Worm (Caenorhabditis elegans) whole organism, young adult: ENCODE results near the gene F54F7.9.

ENCODE experiments used
- B0019.2 ChIP-seq: fragments of 200-800 bp; sonication (Bioruptor generic); conservative IDR thresholded peaks from 2 replicates; pipeline ENCODE4 v1.3.6; 2022; ENCODE audit warnings: missing genetic modification reagents, missing genetic modification characterization, missing compliant biosample characterization
- B0261.1 ChIP-seq: sonication (generic microtip); optimal IDR thresholded peaks from 2 replicates; lab custom pipeline; 2016; ENCODE audit warnings: mild to moderate bottlenecking, missing genetic modification characterization, moderate library complexity, missing compliant biosample characterization
- B0336.3 ChIP-seq: fragments of 200-800 bp; sonication (Bioruptor generic); IDR thresholded peaks from 2 replicates; pipeline ENCODE4 v1.3.6; 2022; ENCODE audit warnings: missing genetic modification characterization, missing compliant biosample characterization
- C06A6.2 ChIP-seq: fragments of 200-800 bp; sonication (Bioruptor generic); conservative IDR thresholded peaks from 2 replicates; pipeline ENCODE4 v1.3.6; 2022; ENCODE audit warnings: missing genetic modification characterization, missing compliant biosample characterization
- F10E7.11 ChIP-seq: sonication (generic microtip); optimal IDR thresholded peaks from 2 replicates; lab custom pipeline; 2017; ENCODE audit warnings: mild to moderate bottlenecking, missing genetic modification characterization, moderate library complexity, missing compliant biosample characterization
- F22D6.2 ChIP-seq: sonication (generic microtip); optimal IDR thresholded peaks from 2 replicates; lab custom pipeline; 2016; ENCODE audit warnings: mild to moderate bottlenecking, missing genetic modification characterization, missing compliant biosample characterization
- F23B12.7 ChIP-seq: sonication (generic microtip); optimal IDR thresholded peaks from 2 replicates; lab custom pipeline; 2017; ENCODE audit warnings: missing genetic modification characterization, mild to moderate bottlenecking, missing compliant biosample characterization, antibody characterized with exemption, moderate library complexity; ENCODE audit not compliant: insufficient read depth
- F55B11.4 ChIP-seq: sonication (generic microtip); optimal IDR thresholded peaks from 2 replicates; lab custom pipeline; 2016; ENCODE audit warnings: missing compliant biosample characterization, missing genetic modification characterization, borderline replicate concordance; ENCODE audit not compliant: insufficient read depth
- F57C9.4 ChIP-seq: sonication (generic microtip); optimal IDR thresholded peaks from 2 replicates; lab custom pipeline; 2017; ENCODE audit warnings: mild to moderate bottlenecking, missing genetic modification characterization, missing compliant biosample characterization
- K11D2.4 ChIP-seq: fragments of 200-800 bp; sonication (Bioruptor generic); IDR thresholded peaks from 2 replicates; pipeline ENCODE4 v1.3.6; 2022; ENCODE audit warnings: missing genetic modification reagents, missing genetic modification characterization, missing compliant biosample characterization
- Y67H2A.10 ChIP-seq: fragments of 200-800 bp; sonication (Bioruptor generic); conservative IDR thresholded peaks from 2 replicates; pipeline ENCODE4 v1.3.6; 2022; ENCODE audit warnings: missing genetic modification reagents, missing genetic modification characterization, missing compliant biosample characterization
- Y79H2A.3 ChIP-seq: fragments of 200-800 bp; sonication (Bioruptor generic); conservative IDR thresholded peaks from 2 replicates; pipeline ENCODE4 v1.3.6; 2022; ENCODE audit warnings: missing genetic modification reagents, missing genetic modification characterization, missing compliant biosample characterization
- ZK185.1 ChIP-seq: sonication (generic microtip); optimal IDR thresholded peaks from 2 replicates; lab custom pipeline; 2016; ENCODE audit warnings: mild to moderate bottlenecking, missing genetic modification characterization, missing compliant biosample characterization; ENCODE audit not compliant: poor library complexity, severe bottlenecking
- aptf-2 ChIP-seq: fragments of 200-800 bp; sonication (Bioruptor generic); conservative IDR thresholded peaks from 2 replicates; pipeline ENCODE4 v1.3.6; 2022; ENCODE audit warnings: missing genetic modification reagents, missing genetic modification characterization, missing compliant biosample characterization
- atf-7 ChIP-seq: sonication (generic microtip); optimal IDR thresholded peaks from 2 replicates; lab custom pipeline; 2017; ENCODE audit warnings: mild to moderate bottlenecking, missing genetic modification characterization, missing compliant biosample characterization
- ceh-100 ChIP-seq: fragments of 200-800 bp; sonication (Bioruptor generic); IDR thresholded peaks from 2 replicates; pipeline ENCODE4 v1.3.6; 2022; ENCODE audit warnings: missing genetic modification reagents, missing genetic modification characterization, missing compliant biosample characterization
- ceh-27 ChIP-seq: fragments of 200-800 bp; sonication (Bioruptor generic); optimal IDR thresholded peaks from 2 replicates; lab custom pipeline; 2018; ENCODE audit warnings: mild to moderate bottlenecking, missing genetic modification characterization, moderate library complexity, missing compliant biosample characterization
- die-1 ChIP-seq: sonication (generic microtip); optimal IDR thresholded peaks from 2 replicates; lab custom pipeline; 2016; ENCODE audit warnings: missing genotype, mild to moderate bottlenecking, missing genetic modification characterization, missing compliant biosample characterization
- egrh-3 ChIP-seq: fragments of 200-800 bp; sonication (Bioruptor generic); IDR thresholded peaks from 2 replicates; pipeline ENCODE4 v1.3.6; 2022; ENCODE audit warnings: missing genetic modification reagents, missing genetic modification characterization, missing compliant biosample characterization
- fkh-3 ChIP-seq: sonication (generic microtip); optimal IDR thresholded peaks from 2 replicates; lab custom pipeline; 2016; ENCODE audit warnings: mild to moderate bottlenecking, missing genetic modification characterization, missing compliant biosample characterization
- gei-17 ChIP-seq: fragments of 200-800 bp; sonication (Bioruptor generic); optimal IDR thresholded peaks from 2 replicates; lab custom pipeline; 2018; ENCODE audit warnings: mild to moderate bottlenecking, missing genetic modification characterization, missing compliant biosample characterization
- hmg-1.2 ChIP-seq: fragments of 200-800 bp; sonication (Bioruptor generic); IDR thresholded peaks from 2 replicates; pipeline ENCODE4 v1.3.6; 2022; ENCODE audit warnings: missing genetic modification reagents, missing genetic modification characterization, missing compliant biosample characterization
- hmg-20 ChIP-seq: fragments of 200-800 bp; sonication (Bioruptor generic); IDR thresholded peaks from 2 replicates; pipeline ENCODE4 v1.3.6; 2022; ENCODE audit warnings: missing genetic modification reagents, missing genetic modification characterization, missing compliant biosample characterization
- let-607 ChIP-seq, 2 experiments: fragments of 200-800 bp in 1 of 2; sonication (Bioruptor generic) in 1 of 2; sonication (generic microtip) in 1 of 2; optimal IDR thresholded peaks; 2 replicates each; lab custom pipeline; 2016 to 2018; ENCODE audit warnings: mild to moderate bottlenecking in 2 of 2, missing compliant biosample characterization in 2 of 2, missing genetic modification characterization in 2 of 2, moderate library complexity in 2 of 2, missing genotype in 1 of 2
- lin-26 ChIP-seq: fragments of 200-800 bp; sonication (Bioruptor generic); IDR thresholded peaks from 2 replicates; pipeline ENCODE4 v1.3.6; 2022; ENCODE audit warnings: missing genetic modification reagents, missing genetic modification characterization, missing compliant biosample characterization
- lsy-27 ChIP-seq: sonication (generic microtip); optimal IDR thresholded peaks from 2 replicates; lab custom pipeline; 2017; ENCODE audit warnings: missing genetic modification characterization, mild to moderate bottlenecking, missing compliant biosample characterization, antibody characterized with exemption, missing genotype, borderline replicate concordance; ENCODE audit not compliant: insufficient read depth
- madf-10 ChIP-seq: sonication (generic microtip); optimal IDR thresholded peaks from 2 replicates; lab custom pipeline; 2016; ENCODE audit warnings: mild to moderate bottlenecking, missing genetic modification characterization, missing compliant biosample characterization
- madf-8 ChIP-seq: fragments of 200-800 bp; sonication (Bioruptor generic); conservative IDR thresholded peaks from 2 replicates; pipeline ENCODE4 v1.3.6; 2022; ENCODE audit warnings: missing genetic modification reagents, missing genetic modification characterization, missing compliant biosample characterization
- mes-4 ChIP-seq: sonication (generic microtip); optimal IDR thresholded peaks from 2 replicates; lab custom pipeline; 2016; ENCODE audit warnings: missing genotype, missing genetic modification characterization, missing compliant biosample characterization
- nfya-2 ChIP-seq: fragments of 200-800 bp; sonication (Bioruptor generic); IDR thresholded peaks from 2 replicates; pipeline ENCODE4 v1.3.6; 2022; ENCODE audit warnings: missing genetic modification reagents, missing genetic modification characterization, missing compliant biosample characterization
- nhr-80 ChIP-seq: sonication (generic microtip); optimal IDR thresholded peaks from 2 replicates; lab custom pipeline; 2016; ENCODE audit warnings: missing genetic modification characterization, missing compliant biosample characterization
- rcor-1 ChIP-seq: fragments of 200-800 bp; sonication (Bioruptor generic); IDR thresholded peaks from 2 replicates; pipeline ENCODE4 v1.3.6; 2022; ENCODE audit warnings: missing genetic modification reagents, missing genetic modification characterization, missing compliant biosample characterization
- repo-1 ChIP-seq: sonication (generic microtip); optimal IDR thresholded peaks from 2 replicates; lab custom pipeline; 2017; ENCODE audit warnings: mild to moderate bottlenecking, missing genetic modification characterization, missing compliant biosample characterization
- rpc-1 ChIP-seq, 2 experiments: fragments of 150-350 bp in 1 of 2; sonication (generic microtip) in 1 of 2; optimal IDR thresholded peaks; 2 replicates each; lab custom pipeline; 2014 to 2018; ENCODE audit warnings: missing biosample characterization in 1 of 2, missing genetic modification characterization in 1 of 2, missing genetic modification reagents in 1 of 2, missing genotype in 1 of 2
- sdz-38 ChIP-seq: sonication (generic microtip); optimal IDR thresholded peaks from 2 replicates; lab custom pipeline; 2016; ENCODE audit warnings: missing genotype, missing genetic modification characterization, missing compliant biosample characterization
- sea-2 ChIP-seq: fragments of 200-800 bp; sonication (Bioruptor generic); IDR thresholded peaks from 2 replicates; pipeline ENCODE4 v1.3.6; 2022; ENCODE audit warnings: missing genetic modification characterization, missing compliant biosample characterization
- tbp1 ChIP-seq: fragments of 200-800 bp; sonication (Bioruptor generic); optimal IDR thresholded peaks from 2 replicates; lab custom pipeline; 2018; ENCODE audit warnings: mild to moderate bottlenecking, missing genetic modification characterization, missing compliant biosample characterization
- unc-130 ChIP-seq: sonication (generic microtip); optimal IDR thresholded peaks from 2 replicates; lab custom pipeline; 2016; ENCODE audit warnings: missing genetic modification reagents, missing genetic modification characterization, missing compliant biosample characterization
- zfh-2 ChIP-seq: fragments of 200-800 bp; sonication (Bioruptor generic); conservative IDR thresholded peaks from 2 replicates; pipeline ENCODE4 v1.3.6; 2022; ENCODE audit warnings: missing genetic modification reagents, missing genetic modification characterization, missing compliant biosample characterization
- ztf-26 ChIP-seq: sonication (generic microtip); optimal IDR thresholded peaks from 2 replicates; lab custom pipeline; 2017; ENCODE audit warnings: missing genetic modification characterization, missing compliant biosample characterization

F54F7.9 gene

ce11 chrX:11816825-11817224, 31.7 kb downstream of the F54F7.9 start:
- TF ChIP-seq sdz-38 (no peak), Y67H2A.10 (GFP tag; lab: Robert Waterston, UW) (no peak), lsy-27 (tag; lab: Kevin White, UChicago) (no peak), hmg-20 (GFP tag; lab: Robert Waterston, UW) (no peak), die-1 (no peak), rcor-1 (GFP tag; lab: Robert Waterston, UW) (no peak), F22D6.2 (tag; lab: Kevin White, UChicago) (no peak), F55B11.4 (tag; lab: Kevin White, UChicago) (no peak), sea-2 (GFP tag; lab: Robert Waterston, UW) (no peak), ceh-100 (GFP tag; lab: Robert Waterston, UW) (no peak), ztf-26 (tag; lab: Kevin White, UChicago) (no peak)

ce11 chrX:11814667-11815066, 33.9 kb downstream of the F54F7.9 start, which contains the start of gene C34E11.2:
Gene C34E11.2 (minus strand): TSS chrX:11814750.
- peak; percentile 88 for TF ChIP-seq zfh-2 (GFP tag; lab: Robert Waterston, UW)
- peak; percentile 59; the same call in 1 of the 2 replicates for TF ChIP-seq egrh-3 (GFP tag; lab: Robert Waterston, UW)
- TF ChIP-seq madf-10 (tag; lab: Kevin White, UChicago), result no peak

- TF ChIP-seq mes-4 (tag; lab: Kevin White, UChicago), result no peak
- no peak for TF ChIP-seq F10E7.11 (tag; lab: Kevin White, UChicago)
- peak; percentile 45 for TF ChIP-seq B0261.1 (tag; lab: Kevin White, UChicago)
- TF ChIP-seq zfh-2 (GFP tag; lab: Robert Waterston, UW), result peak; percentile 71
- peak; percentile 39 for TF ChIP-seq rpc-1 (optimal IDR thresholded peaks at IDR 0.05; lab: Kevin White, UChicago)
- peak; percentile 72 for TF ChIP-seq rpc-1 (tag; optimal IDR thresholded peaks at IDR 0.05; lab: Kevin White, UChicago)
- TF ChIP-seq tbp1, result peak; percentile 80
- no peak for TF ChIP-seq C06A6.2 (GFP tag; lab: Robert Waterston, UW)
- TF ChIP-seq Y79H2A.3, result no peak
Measured at ce11 chrX:11806175-11806853, 42.2 kb downstream of the F54F7.9 start.

ce11 chrX:11804057-11804456, 44.5 kb downstream of the F54F7.9 start, which contains the start of gene C34E11.4:
Gene C34E11.4 (plus strand): TSS chrX:11804210.
- TF ChIP-seq F57C9.4 (tag; lab: Kevin White, UChicago) (no peak), F23B12.7 (no peak), nfya-2 (no peak), unc-130 (GFP tag; lab: Kevin White, UChicago) (no peak), madf-8 (GFP tag; lab: Robert Waterston, UW) (no peak), B0019.2 (no peak), hmg-20 (GFP tag; lab: Robert Waterston, UW) (no peak), K11D2.4 (no peak)

ce11 chrX:11798057-11798555, 50.4 kb downstream of the F54F7.9 start, which contains the start of gene rsd-3:
Gene rsd-3 (plus strand): TSS chrX:11798505.
- TF ChIP-seq ZK185.1 (peak; percentile 17), atf-7 (tag; lab: Kevin White, UChicago) (peak; percentile 16), lin-26 (0 out of 2 replicates have a peak, but pooled peaks have one; percentile 46), let-607 (tag; optimal IDR thresholded peaks at IDR 0.05; lab: Kevin White, UChicago) (peak; percentile 85 to 87), fkh-3 (tag; lab: Kevin White, UChicago) (no peak), hmg-1.2 (peak; percentile 90), mes-4 (tag; lab: Kevin White, UChicago) (no peak), tbp1 (peak; percentile 38), aptf-2 (GFP tag; lab: Robert Waterston, UW) (no peak), B0336.3 (0 out of 2 replicates have a peak, but pooled peaks have one; percentile 47), repo-1 (tag; lab: Kevin White, UChicago) (no peak), gei-17 (peak; percentile 5), sdz-38 (no peak), nhr-80 (tag; lab: Kevin White, UChicago) (peak; percentile 78), madf-10 (tag; lab: Kevin White, UChicago) (peak; percentile 18), ceh-27 (GFP tag; lab: Kevin White, UChicago) (peak; percentile 21)
